Fruit fly (Drosophila melanogaster): ENCODE results near the gene hd.

hd gene

DNA sequence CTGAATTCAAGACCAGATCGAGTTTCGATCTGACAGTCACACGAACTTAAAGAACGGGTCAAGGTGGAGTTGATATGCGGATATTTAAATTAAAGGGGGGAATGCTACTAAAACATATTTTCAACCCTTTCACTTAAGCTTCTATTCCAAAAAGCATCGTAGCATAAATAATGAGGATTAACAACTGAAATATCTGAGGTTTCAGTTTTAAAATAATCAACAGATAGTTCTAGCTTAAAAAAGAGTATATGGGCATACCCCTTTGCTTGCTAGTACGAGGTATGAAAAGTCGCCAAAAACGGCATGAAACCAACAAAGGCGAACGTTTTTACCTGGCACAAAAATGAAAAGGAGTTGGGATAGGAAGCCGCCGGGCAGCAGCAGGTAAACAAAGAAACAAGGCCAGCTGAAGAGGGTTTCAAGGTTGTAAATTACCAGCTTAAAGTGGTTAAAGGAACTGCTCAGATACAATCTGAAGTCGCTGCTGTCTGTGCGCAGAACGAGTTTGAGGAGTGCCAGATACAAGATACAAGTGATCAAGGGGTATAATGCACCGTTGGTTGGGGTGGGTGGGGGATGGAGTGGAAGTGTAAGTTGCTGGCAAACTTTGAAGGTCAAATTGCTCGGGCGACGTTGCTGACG, 42.9 kb downstream of the hd start (continued):
- TF ChIP-seq CG3032 (tag; optimal IDR thresholded peaks at IDR 0.05) (peak; percentile 53), fkh (GFP tag; optimal IDR thresholded peaks at IDR 0.05) (no peak), CG32006 (GFP tag; optimal IDR thresholded peaks at IDR 0.05) (no peak), CG8632 (GFP tag; optimal IDR thresholded peaks at IDR 0.05) (peak; percentile 24), CG1621 (tag; optimal IDR thresholded peaks at IDR 0.05) (peak; percentile 21), svp (GFP tag) (peak; percentile 76), eg (GFP tag; IDR thresholded peaks at IDR 0.05) (no peak), CG6276 (GFP tag; optimal IDR thresholded peaks at IDR 0.05) (no peak), Gug (GFP tag; IDR thresholded peaks at IDR 0.05) (no peak), Hr4 (GFP tag; optimal IDR thresholded peaks at IDR 0.05) (no peak), Sox14 (GFP tag; optimal IDR thresholded peaks at IDR 0.05) (peak; percentile 69), topi (GFP tag; optimal IDR thresholded peaks at IDR 0.05) (peak; percentile 62), Hr38 (GFP tag; optimal IDR thresholded peaks at IDR 0.05) (no peak), cyc (GFP tag; optimal IDR thresholded peaks at IDR 0.05) (peak; percentile 46), dac (GFP tag; optimal IDR thresholded peaks at IDR 0.05) (no peak), CG15336 (GFP tag; IDR thresholded peaks at IDR 0.05) (no peak), spab (GFP tag; optimal IDR thresholded peaks at IDR 0.05) (peak; percentile 61), CG8319 (GFP tag; optimal IDR thresholded peaks at IDR 0.05) (peak; percentile 11), Smox (GFP tag; optimal IDR thresholded peaks at IDR 0.05) (peak; percentile 59), CG16779 (tag; optimal IDR thresholded peaks at IDR 0.05) (no peak), Met (GFP tag; optimal IDR thresholded peaks at IDR 0.05) (peak; percentile 49), acj6 (GFP tag; optimal IDR thresholded peaks at IDR 0.05) (peak; percentile 52)

DNA sequence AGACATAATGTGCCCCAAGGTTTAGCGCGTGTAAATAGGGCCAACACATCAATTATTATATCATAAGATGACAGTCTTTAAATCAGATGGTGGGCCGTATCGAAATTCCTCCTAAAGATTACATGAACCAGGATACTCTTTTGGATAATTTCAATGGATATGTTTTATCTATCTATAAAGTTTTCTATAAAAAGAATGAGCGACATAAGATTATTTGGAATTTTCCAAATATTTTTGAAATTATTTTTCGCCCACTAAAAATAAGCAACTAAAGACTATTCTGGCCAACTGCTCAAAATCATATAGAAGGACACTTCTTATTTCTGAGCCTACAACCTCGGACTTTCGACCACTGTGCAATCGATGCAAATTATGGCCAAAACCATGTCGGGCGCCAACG, 44.4 kb downstream of the hd start:
- TF ChIP-seq net (GFP tag; optimal IDR thresholded peaks at IDR 0.05) (no peak), esn (GFP tag; optimal IDR thresholded peaks at IDR 0.05) (peak; percentile 19), Sox15 (GFP tag; optimal IDR thresholded peaks at IDR 0.05) (no peak), vri (GFP tag; optimal IDR thresholded peaks at IDR 0.05) (no peak), Hr39 (GFP tag; optimal IDR thresholded peaks at IDR 0.05) (peak; percentile 4), Ets21C (GFP tag; optimal IDR thresholded peaks at IDR 0.05) (no peak), CG8119 (GFP tag; IDR thresholded peaks at IDR 0.05) (peak; percentile 58; the same call in 1 of the 3 replicates), Blimp-1 (GFP tag; optimal IDR thresholded peaks at IDR 0.05) (no peak), pdm3 (GFP tag; optimal IDR thresholded peaks at IDR 0.05) (peak; percentile 30), Eip75B (GFP tag; optimal IDR thresholded peaks at IDR 0.05) (peak; percentile 3), CG8632 (GFP tag; optimal IDR thresholded peaks at IDR 0.05) (no peak), CG11294 (GFP tag; IDR thresholded peaks at IDR 0.05) (no peak), svp (GFP tag) (no peak), acj6 (GFP tag; optimal IDR thresholded peaks at IDR 0.05) (peak; percentile 39), Met (GFP tag; optimal IDR thresholded peaks at IDR 0.05) (peak; percentile 8), Eip78C (GFP tag) (peak; percentile 90), Eip93F (GFP tag; optimal IDR thresholded peaks at IDR 0.05) (no peak), CG32006 (GFP tag; optimal IDR thresholded peaks at IDR 0.05) (peak; percentile 77), CG10631 (GFP tag; optimal IDR thresholded peaks at IDR 0.05) (peak; percentile 50), CG6276 (GFP tag; optimal IDR thresholded peaks at IDR 0.05) (peak; percentile 1), CG3919 (GFP tag; optimal IDR thresholded peaks at IDR 0.05) (peak; percentile 19), Hr4 (GFP tag; optimal IDR thresholded peaks at IDR 0.05) (peak; percentile 74), CG8319 (GFP tag; optimal IDR thresholded peaks at IDR 0.05) (no peak), CG31627 (GFP tag; optimal IDR thresholded peaks at IDR 0.05) (no peak), Gug (GFP tag; IDR thresholded peaks at IDR 0.05) (no peak), CG15336 (GFP tag; IDR thresholded peaks at IDR 0.05) (no peak; the same call in 1 of the 2 replicates), CG11902 (GFP tag; optimal IDR thresholded peaks at IDR 0.05) (no peak), spab (GFP tag; optimal IDR thresholded peaks at IDR 0.05) (peak; percentile 33), ss (GFP tag; optimal IDR thresholded peaks at IDR 0.05) (no peak), fd59A (GFP tag; optimal IDR thresholded peaks at IDR 0.05) (no peak), CG6808 (GFP tag; optimal IDR thresholded peaks at IDR 0.05) (no peak), Ets96B (tag; optimal IDR thresholded peaks at IDR 0.05) (peak; percentile 52), CG6854 (GFP tag; optimal IDR thresholded peaks at IDR 0.05) (no peak), Lpt (GFP tag; optimal IDR thresholded peaks at IDR 0.05) (no peak), dac (GFP tag; optimal IDR thresholded peaks at IDR 0.05) (peak; percentile 25), fd85E (GFP tag; optimal IDR thresholded peaks at IDR 0.05) (no peak), Hr38 (GFP tag; optimal IDR thresholded peaks at IDR 0.05) (no peak), CG16779 (tag; optimal IDR thresholded peaks at IDR 0.05) (no peak), eg (GFP tag; IDR thresholded peaks at IDR 0.05) (0 out of 3 replicates have a peak, but pooled peaks have one; percentile 27), Smox (GFP tag; optimal IDR thresholded peaks at IDR 0.05) (no peak), Sox14 (GFP tag; optimal IDR thresholded peaks at IDR 0.05) (no peak), CG34406 (GFP tag; optimal IDR thresholded peaks at IDR 0.05) (no peak)
